ENCODE assay signal across 1 worm cellular context in genomic region chrII:1189652-1190051, ce11.
TF ChIP-seq lines count a peak whose summit lies in the region.

No protein-coding gene starts in this region.

TF ChIP-seq in whole organism, L1 larva, 84 proteins besides CTCF, POLR2A, EP300 and RAD21 (continued from another document):
- peak in 4 of 6 experiments; percentile 26 to 71 (median 47) for TF ChIP-seq elt-3 (tag; optimal IDR thresholded peaks at IDR 0.05; lab: Kevin White, UChicago)
- TF ChIP-seq fkh-8 (tag; optimal IDR thresholded peaks at IDR 0.05; lab: Kevin White, UChicago), result no peak
